Worm (Caenorhabditis elegans) whole organism, L1 larva: ENCODE measurements around the gene srh-59.

Source experiments
- C04F5.9 ChIP-seq: sonication (generic microtip); optimal IDR thresholded peaks from 2 replicates; lab custom pipeline; 2016; ENCODE audit warnings: missing genetic modification characterization, missing compliant biosample characterization
- C16A3.4 ChIP-seq: fragments of 150-350 bp; optimal IDR thresholded peaks from 2 replicates; lab custom pipeline; 2014; ENCODE audit warnings: missing biosample characterization, missing genetic modification characterization
- ceh-63 ChIP-seq: fragments of 200-800 bp; sonication (Bioruptor generic); optimal IDR thresholded peaks from 2 replicates; lab custom pipeline; 2018; ENCODE audit warnings: mild to moderate bottlenecking, missing genetic modification characterization, missing compliant biosample characterization
- ceh-82 ChIP-seq, 3 experiments: fragments of 150-350 bp in 1 of 3; sonication (generic microtip) in 2 of 3; optimal IDR thresholded peaks; 2 replicates each; lab custom pipeline; 2014 to 2017; ENCODE audit warnings: missing biosample characterization in 3 of 3, missing genetic modification characterization in 3 of 3
- efl-1 ChIP-seq, 4 experiments: fragments of 150-350 bp; optimal IDR thresholded peaks in 3 of 4; peaks in 1 of 4; 1 replicate in 1 of 4; 2 replicates in 3 of 4; lab custom pipeline; 2014; ENCODE audit warnings: missing biosample characterization in 2 of 4, missing genetic modification characterization in 2 of 4, missing genetic modification reagents in 2 of 4
- efl-3 ChIP-seq: fragments of 200-800 bp; sonication (Bioruptor generic); optimal IDR thresholded peaks from 2 replicates; lab custom pipeline; 2018; ENCODE audit warnings: mild to moderate bottlenecking, missing genetic modification characterization, missing compliant biosample characterization
- fkh-10 ChIP-seq: sonication (generic microtip); optimal IDR thresholded peaks from 2 replicates; lab custom pipeline; 2017; ENCODE audit warnings: missing biosample characterization, missing genetic modification reagents, missing genetic modification characterization
- hlh-4 ChIP-seq: sonication (generic microtip); optimal IDR thresholded peaks from 2 replicates; lab custom pipeline; 2016; ENCODE audit warnings: mild to moderate bottlenecking, missing genetic modification characterization, missing compliant biosample characterization
- isw-1 ChIP-seq: fragments of 200-800 bp; sonication (Bioruptor generic); IDR thresholded peaks from 2 replicates; pipeline ENCODE4 v1.3.6; 2022; ENCODE audit warnings: missing genetic modification characterization, missing compliant biosample characterization
- jun-1 ChIP-seq: fragments of 150-350 bp; optimal IDR thresholded peaks from 2 replicates; lab custom pipeline; 2014; ENCODE audit warnings: missing biosample characterization, missing genetic modification reagents, missing genetic modification characterization
- lin-14 ChIP-seq: fragments of 200-800 bp; sonication (Bioruptor generic); optimal IDR thresholded peaks from 2 replicates; lab custom pipeline; 2018; ENCODE audit warnings: mild to moderate bottlenecking, missing genetic modification characterization, moderate library complexity, missing compliant biosample characterization
- lin-15B ChIP-seq: fragments of 150-350 bp; sonication (generic microtip); optimal IDR thresholded peaks from 3 replicates; lab custom pipeline; 2014; ENCODE audit warnings: missing biosample characterization, missing genetic modification characterization
- lin-35 ChIP-seq, 2 experiments: fragments of 150-350 bp; optimal IDR thresholded peaks; 2 replicates each; lab custom pipeline; 2014; ENCODE audit warnings: missing biosample characterization in 2 of 2, missing genetic modification characterization in 2 of 2, missing genetic modification reagents in 2 of 2
- mab-9 ChIP-seq: fragments of 200-800 bp; sonication (Bioruptor generic); IDR thresholded peaks from 2 replicates; pipeline ENCODE4 v1.3.6; 2022; ENCODE audit warnings: missing genetic modification reagents, missing genetic modification characterization, missing compliant biosample characterization
- mdl-1 ChIP-seq, 2 experiments: fragments of 150-350 bp; optimal IDR thresholded peaks; 2 replicates each; lab custom pipeline; 2014 to 2017; ENCODE audit warnings: missing biosample characterization in 2 of 2, missing genetic modification characterization in 2 of 2, inconsistent platforms in 1 of 2
- nhr-11 ChIP-seq: fragments of 150-350 bp; optimal IDR thresholded peaks from 2 replicates; lab custom pipeline; 2014; ENCODE audit warnings: missing biosample characterization, missing genetic modification characterization
- nhr-12 ChIP-seq: sonication (generic microtip); optimal IDR thresholded peaks from 2 replicates; lab custom pipeline; 2017; ENCODE audit warnings: missing biosample characterization, missing genetic modification characterization
- nhr-19 ChIP-seq: fragments of 200-800 bp; sonication (Bioruptor generic); conservative IDR thresholded peaks from 2 replicates; pipeline ENCODE4 v1.3.6; 2022; ENCODE audit warnings: missing genetic modification characterization, missing compliant biosample characterization
- nhr-71 ChIP-seq: sonication (generic microtip); optimal IDR thresholded peaks from 2 replicates; lab custom pipeline; 2016; ENCODE audit warnings: mild to moderate bottlenecking, missing genetic modification characterization, moderate library complexity, missing compliant biosample characterization
- nhr-84 ChIP-seq: sonication (generic microtip); optimal IDR thresholded peaks from 2 replicates; lab custom pipeline; 2017; ENCODE audit warnings: missing biosample characterization, missing genetic modification characterization
- nhr-85 ChIP-seq: sonication (generic microtip); peaks from one replicate; lab custom pipeline; 2016; ENCODE audit warnings: missing genetic modification characterization, inconsistent platforms, missing compliant biosample characterization
- nhr-90 ChIP-seq: sonication (generic microtip); optimal IDR thresholded peaks from 2 replicates; lab custom pipeline; 2016; ENCODE audit warnings: mild to moderate bottlenecking, missing genetic modification characterization, missing compliant biosample characterization; ENCODE audit not compliant: poor library complexity
- pqm-1 ChIP-seq: sonication (generic microtip); optimal IDR thresholded peaks from 3 replicates; lab custom pipeline; 2017; ENCODE audit warnings: missing biosample characterization, missing genetic modification characterization
- rnt-1 ChIP-seq: sonication (generic microtip); optimal IDR thresholded peaks from 2 replicates; lab custom pipeline; 2016; ENCODE audit warnings: mild to moderate bottlenecking, missing genetic modification characterization, moderate library complexity, missing compliant biosample characterization
- skn-1 ChIP-seq: fragments of 150-350 bp; optimal IDR thresholded peaks from 2 replicates; lab custom pipeline; 2014; ENCODE audit warnings: missing biosample characterization, missing genetic modification characterization
- sptf-1 ChIP-seq: fragments of 150-350 bp; optimal IDR thresholded peaks from 2 replicates; lab custom pipeline; 2014; ENCODE audit warnings: missing biosample characterization, missing genetic modification characterization
- sup-37 ChIP-seq: fragments of 200-800 bp; sonication (Bioruptor generic); optimal IDR thresholded peaks from 2 replicates; lab custom pipeline; 2018; ENCODE audit warnings: mild to moderate bottlenecking, missing genetic modification characterization, missing compliant biosample characterization
- swsn-7 ChIP-seq: sonication (generic microtip); optimal IDR thresholded peaks from 2 replicates; lab custom pipeline; 2016; ENCODE audit warnings: missing genetic modification characterization, missing compliant biosample characterization
- unc-130 ChIP-seq: fragments of 150-350 bp; optimal IDR thresholded peaks from 2 replicates; lab custom pipeline; 2017; ENCODE audit warnings: missing biosample characterization, missing genetic modification characterization, inconsistent platforms
- unc-30 ChIP-seq: sonication (generic microtip); optimal IDR thresholded peaks from 2 replicates; lab custom pipeline; 2017; ENCODE audit warnings: missing biosample characterization, missing genetic modification characterization
- zag-1 ChIP-seq: fragments of 150-350 bp; optimal IDR thresholded peaks from 2 replicates; lab custom pipeline; 2014; ENCODE audit warnings: missing biosample characterization, missing genetic modification characterization
- zip-4 ChIP-seq: fragments of 200-800 bp; sonication (Bioruptor generic); optimal IDR thresholded peaks from 2 replicates; lab custom pipeline; 2018; ENCODE audit warnings: mild to moderate bottlenecking, missing genetic modification characterization, moderate library complexity, missing compliant biosample characterization

The srh-59 gene

ce11 chrII:3620862-3621261 lies 39.0 kb downstream of the srh-59 start:
- no peak for TF ChIP-seq sup-37 (GFP tag; lab: Kevin White, UChicago)
- TF ChIP-seq nhr-85 = no peak
- no peak for TF ChIP-seq unc-30 (tag; lab: Kevin White, UChicago)
- no peak for TF ChIP-seq rnt-1 (tag; lab: Kevin White, UChicago)
- TF ChIP-seq skn-1 (tag; lab: Kevin White, UChicago) = no peak
- no peak for TF ChIP-seq nhr-19 (GFP tag; lab: Robert Waterston, UW)
- TF ChIP-seq lin-35 (GFP tag; optimal IDR thresholded peaks at IDR 0.05; lab: Kevin White, UChicago) = no peak
- TF ChIP-seq, all 84 proteins: peak for 0

ce11 chrII:3622014-3622413 lies 40.2 kb downstream of the srh-59 start, which contains the start of gene M151.7:
Gene M151.7, plus strand, starts transcription at chrII:3622314.
- TF ChIP-seq swsn-7 (tag; lab: Kevin White, UChicago) (no peak), nhr-84 (tag; lab: Kevin White, UChicago) (no peak), zip-4 (GFP tag; lab: Kevin White, UChicago) (no peak), efl-1 (optimal IDR thresholded peaks at IDR 0.05; lab: Kevin White, UChicago) (no peak), efl-1 (GFP tag; optimal IDR thresholded peaks at IDR 0.05 in 1 of 2; lab: Kevin White, UChicago) (no peak), sptf-1 (tag; lab: Kevin White, UChicago) (no peak), mab-9 (GFP tag; lab: Robert Waterston, UW) (no peak), nhr-71 (no peak), rnt-1 (tag; lab: Kevin White, UChicago) (no peak), unc-130 (no peak), pqm-1 (tag; lab: Kevin White, UChicago) (no peak), fkh-10 (no peak)
- TF ChIP-seq, all 84 proteins: peak for 0

- TF ChIP-seq nhr-12 (tag; lab: Kevin White, UChicago) = no peak
Observed at ce11 chrII:3626872-3627271, 45.0 kb downstream of the srh-59 start, which contains the start of gene M151.3. Gene M151.3, plus strand, starts transcription at chrII:3627172.

ce11 chrII:3630810-3631209 lies 49.0 kb downstream of the srh-59 start, which contains the start of gene M151.2:
Gene M151.2, plus strand, starts transcription at chrII:3631110.
- TF ChIP-seq ceh-82 (tag; optimal IDR thresholded peaks at IDR 0.05; lab: Kevin White, UChicago) (no peak), mab-9 (GFP tag; lab: Robert Waterston, UW) (no peak), nhr-71 (no peak), mdl-1 (tag; optimal IDR thresholded peaks at IDR 0.05; lab: Kevin White, UChicago) (no peak), hlh-4 (tag; lab: Kevin White, UChicago) (no peak), nhr-90 (no peak), jun-1 (tag; lab: Kevin White, UChicago) (no peak), ceh-63 (GFP tag; lab: Kevin White, UChicago) (no peak), efl-3 (GFP tag; lab: Kevin White, UChicago) (no peak), sup-37 (GFP tag; lab: Kevin White, UChicago) (no peak), nhr-11 (tag; lab: Kevin White, UChicago) (no peak), lin-15B (tag; lab: Kevin White, UChicago) (no peak), C16A3.4 (tag; lab: Kevin White, UChicago) (no peak), lin-14 (no peak), zag-1 (no peak), zip-4 (GFP tag; lab: Kevin White, UChicago) (no peak), C04F5.9 (tag; lab: Kevin White, UChicago) (no peak), isw-1 (GFP tag; lab: Robert Waterston, UW) (no peak)
